Worm (Caenorhabditis elegans): ENCODE measurements around the gene srab-26.

srab-26 gene

ce11 chrV:9899278-9899677 is 20.0 kb upstream of the srab-26 start, which contains the start of gene egl-47:
egl-47 (plus strand) TSS chrV:9899578.
- TF ChIP-seq sea-2 (GFP tag; IDR thresholded peaks at IDR 0.05) (no peak), lir-1 (GFP tag; conservative IDR thresholded peaks at IDR 0.05) (no peak), nhr-80 (tag; optimal IDR thresholded peaks at IDR 0.05) (no peak), F10E7.11 (tag; optimal IDR thresholded peaks at IDR 0.05) (no peak), ztf-3 (GFP tag; optimal IDR thresholded peaks at IDR 0.05) (no peak), dpl-1 (GFP tag; optimal IDR thresholded peaks at IDR 0.05) (no peak), hrde-1 (tag; optimal IDR thresholded peaks at IDR 0.05; ENCODE audit: borderline replicate concordance) (no peak), rpc-1 (optimal IDR thresholded peaks at IDR 0.05) (no peak), rpc-1 (tag; optimal IDR thresholded peaks at IDR 0.05) (no peak), F57A8.1 (GFP tag; optimal IDR thresholded peaks at IDR 0.05) (no peak), lin-40 (tag; optimal IDR thresholded peaks at IDR 0.05) (no peak), B0019.2 (GFP tag; conservative IDR thresholded peaks at IDR 0.05) (no peak), egl-44 (GFP tag; IDR thresholded peaks at IDR 0.05) (no peak), Y53G8AR.9 (GFP tag; conservative IDR thresholded peaks at IDR 0.05) (no peak), bed-2 (GFP tag; IDR thresholded peaks at IDR 0.05) (no peak), K11D2.4 (GFP tag; IDR thresholded peaks at IDR 0.05) (no peak), nhr-179 (tag; optimal IDR thresholded peaks at IDR 0.05) (no peak)

- no peak for TF ChIP-seq T07F8.4 (tag; optimal IDR thresholded peaks at IDR 0.05)
- TF ChIP-seq hmg-1.2 (GFP tag; IDR thresholded peaks at IDR 0.05), result no peak
- peak; percentile 59 for TF ChIP-seq nhr-80 (tag; optimal IDR thresholded peaks at IDR 0.05)
- TF ChIP-seq mel-28 (tag; optimal IDR thresholded peaks at IDR 0.05; ENCODE audit: borderline replicate concordance), result no peak
- TF ChIP-seq unc-62 (GFP tag; optimal IDR thresholded peaks at IDR 0.05), result peak; percentile 61
- TF ChIP-seq hmg-20 (GFP tag; IDR thresholded peaks at IDR 0.05), result no peak
- no peak for TF ChIP-seq ztf-3 (GFP tag; optimal IDR thresholded peaks at IDR 0.05)
- TF ChIP-seq let-607 (tag; optimal IDR thresholded peaks at IDR 0.05), result peak in 1 of 2 experiments; percentile 4
Measured at ce11 chrV:9889629-9890028, 10.3 kb upstream of the srab-26 start, which contains the start of gene fshr-1. fshr-1 (plus strand) TSS chrV:9889837.

DNA sequence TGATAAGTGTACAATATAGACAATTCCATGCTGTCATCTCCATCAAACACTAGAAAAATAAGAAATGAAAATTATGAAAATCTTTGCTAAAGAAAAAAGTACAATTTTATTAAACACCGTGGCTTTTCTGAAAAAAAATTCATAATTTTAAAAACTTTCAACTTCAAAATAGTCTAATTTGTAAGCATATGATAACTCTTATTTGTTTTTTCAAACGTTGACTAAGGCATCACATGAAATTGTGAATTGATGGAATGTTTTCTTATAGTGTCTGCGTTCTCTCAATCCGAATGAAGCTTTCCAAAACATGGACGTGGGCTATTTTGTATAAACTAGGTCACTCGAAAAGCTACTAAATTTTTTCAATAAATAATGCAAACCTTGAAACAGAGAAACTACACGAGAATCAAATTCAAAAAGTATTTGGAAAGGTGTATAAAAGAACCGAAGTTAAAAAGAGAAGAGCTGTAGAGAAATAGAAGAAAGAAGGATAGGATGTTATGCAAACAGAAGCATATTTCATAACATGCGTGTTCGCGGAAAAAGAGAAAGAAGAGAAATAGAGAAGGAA is 6.7 kb upstream of the srab-26 start, which contains the start of gene clp-9:
Gene clp-9 (minus strand): TSS at position 51 of the 571 bp plus-strand sequence.
- TF ChIP-seq snpc-1.3 (tag; optimal IDR thresholded peaks at IDR 0.05; ENCODE audit: insufficient read depth) (no peak), F22D6.2 (tag; optimal IDR thresholded peaks at IDR 0.05) (no peak), pha-4 (tag; optimal IDR thresholded peaks at IDR 0.05) (no peak), attf-6 (GFP tag; IDR thresholded peaks at IDR 0.05) (no peak), B0019.2 (GFP tag; conservative IDR thresholded peaks at IDR 0.05) (no peak), B0035.1 (tag; optimal IDR thresholded peaks at IDR 0.05) (no peak), F37B4.10 (GFP tag; IDR thresholded peaks at IDR 0.05) (no peak), hrde-1 (tag; optimal IDR thresholded peaks at IDR 0.05; ENCODE audit: borderline replicate concordance) (no peak), ztf-28 (GFP tag; IDR thresholded peaks at IDR 0.05) (no peak), egl-18 (GFP tag; IDR thresholded peaks at IDR 0.05) (no peak)

DNA sequence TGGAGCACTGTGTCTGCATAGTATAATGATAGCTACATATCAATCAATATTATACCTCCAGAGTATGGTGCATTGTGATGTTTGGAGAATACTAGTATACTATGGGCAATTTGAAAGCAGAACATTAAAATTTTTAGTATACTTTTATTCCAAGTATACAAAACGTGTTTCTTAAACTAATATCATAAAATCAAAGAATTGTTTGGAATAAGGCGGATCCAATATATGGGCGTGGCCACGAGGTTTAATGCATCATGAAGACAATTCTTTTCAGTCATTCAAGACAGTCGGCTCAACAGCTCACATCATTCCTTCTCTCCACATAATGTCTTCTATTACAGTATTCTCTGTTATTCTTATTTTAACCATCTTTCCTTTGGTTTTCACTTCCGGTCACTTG is 563 bp upstream of the srab-26 start, which contains the start of gene sdz-31:
Gene sdz-31 (plus strand): TSS at position 301 of the 400 bp plus-strand sequence.
- TF ChIP-seq egl-44 (GFP tag; IDR thresholded peaks at IDR 0.05) (no peak), lag-1 (GFP tag; IDR thresholded peaks at IDR 0.05) (no peak), hmg-1.2 (GFP tag; IDR thresholded peaks at IDR 0.05) (no peak), bed-2 (GFP tag; IDR thresholded peaks at IDR 0.05) (no peak), nhr-90 (tag; optimal IDR thresholded peaks at IDR 0.05) (no peak), rcor-1 (GFP tag; IDR thresholded peaks at IDR 0.05) (no peak), ceh-27 (GFP tag; optimal IDR thresholded peaks at IDR 0.05) (no peak), fkh-3 (tag; optimal IDR thresholded peaks at IDR 0.05) (no peak), mcd-1 (GFP tag; IDR thresholded peaks at IDR 0.05) (no peak), ztf-28 (GFP tag; IDR thresholded peaks at IDR 0.05) (no peak), rpc-1 (optimal IDR thresholded peaks at IDR 0.05) (no peak), rpc-1 (tag; optimal IDR thresholded peaks at IDR 0.05) (no peak)
